Fruit fly (Drosophila melanogaster): Measurements from ENCODE around the gene CG10011.

- TF ChIP-seq usp (GFP tag; optimal IDR thresholded peaks at IDR 0.05), result no peak
- no peak for TF ChIP-seq EcR (GFP tag; optimal IDR thresholded peaks at IDR 0.05)
- no peak for TF ChIP-seq Dll (optimal IDR thresholded peaks at IDR 0.05)
- no peak for TF ChIP-seq CG8478 (optimal IDR thresholded peaks at IDR 0.05)
- TF ChIP-seq psq (optimal IDR thresholded peaks at IDR 0.05), result no peak
- no peak for TF ChIP-seq pan (optimal IDR thresholded peaks at IDR 0.05)
These were observed 46.4 kb downstream of the CG10011 start for dm6 chr3R:28588395-28589050.

Measured in whole organism.